Worm (Caenorhabditis elegans): ENCODE data around the gene R03A10.5.

The R03A10.5 gene

DNA sequence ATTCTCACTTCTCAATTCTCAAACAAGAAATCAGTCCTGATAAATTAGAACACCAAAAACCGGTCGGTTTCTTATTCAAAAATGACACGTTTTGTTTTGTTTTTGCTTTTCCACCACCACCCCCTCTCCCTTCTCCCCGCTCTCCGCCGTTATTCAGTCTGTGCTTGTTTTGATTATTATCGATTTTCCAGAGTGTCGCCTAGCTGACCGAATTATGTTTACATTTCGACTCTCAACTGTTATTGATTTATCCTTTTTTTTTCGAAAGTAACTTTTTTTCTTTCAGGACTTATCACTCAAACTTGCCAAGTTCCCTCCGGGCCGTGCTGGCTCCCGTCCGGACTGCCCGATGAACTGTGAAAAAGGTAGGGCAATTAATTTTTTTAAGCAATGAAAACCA is 46.8 kb downstream of the R03A10.5 start, which contains the start of gene gob-1:
gob-1 (plus strand) TSS at position 281 of the 400 bp plus-strand sequence.
- TF ChIP-seq scrt-1 (GFP tag; IDR thresholded peaks at IDR 0.05) (no peak), hmg-4 (GFP tag; optimal IDR thresholded peaks at IDR 0.05) (no peak), sea-1 (GFP tag; conservative IDR thresholded peaks at IDR 0.05) (no peak), aly-1 (tag; optimal IDR thresholded peaks at IDR 0.05) (no peak), ceh-13 (GFP tag; optimal IDR thresholded peaks at IDR 0.05) (no peak), ama-1 (optimal IDR thresholded peaks at IDR 0.05) (no peak), hnd-1 (tag; optimal IDR thresholded peaks at IDR 0.05) (no peak), ceh-36 (tag; optimal IDR thresholded peaks at IDR 0.05) (no peak), pes-1 (GFP tag; IDR thresholded peaks at IDR 0.05) (no peak), ets-7 (tag; optimal IDR thresholded peaks at IDR 0.05) (no peak)

DNA sequence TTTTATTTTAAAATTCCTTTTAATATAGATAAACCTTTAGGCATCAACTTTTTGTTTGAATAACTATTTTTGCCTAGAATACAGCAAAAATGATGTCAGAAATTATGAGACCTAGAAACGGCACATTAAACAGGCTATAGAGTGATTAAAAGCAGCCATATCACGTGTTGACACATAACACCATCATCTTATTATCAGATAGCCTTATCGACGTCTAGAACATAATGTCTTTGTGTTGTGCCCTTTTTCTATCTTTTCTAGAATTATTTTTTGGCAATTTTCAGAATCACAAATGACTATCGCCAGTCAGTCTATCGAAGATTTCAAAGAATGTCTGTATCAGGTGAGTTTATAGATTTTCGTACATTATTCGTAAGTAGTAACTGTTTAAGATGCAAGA is 47.6 kb downstream of the R03A10.5 start:
- no peak for TF ChIP-seq ceh-13 (GFP tag; optimal IDR thresholded peaks at IDR 0.05)
- no peak for TF ChIP-seq tbx-37 (GFP tag; conservative IDR thresholded peaks at IDR 0.05)
- TF ChIP-seq tra-4 (tag; optimal IDR thresholded peaks at IDR 0.05) = no peak
- no peak for TF ChIP-seq ama-1 (optimal IDR thresholded peaks at IDR 0.05)
- no peak for TF ChIP-seq scrt-1 (GFP tag; IDR thresholded peaks at IDR 0.05)
- no peak for TF ChIP-seq pes-1 (GFP tag; IDR thresholded peaks at IDR 0.05)
- no peak for TF ChIP-seq F13C5.2 (tag; optimal IDR thresholded peaks at IDR 0.05)
- no peak for TF ChIP-seq tbx-11 (GFP tag; IDR thresholded peaks at IDR 0.05)
- no peak for TF ChIP-seq B0310.2 (tag; optimal IDR thresholded peaks at IDR 0.05)
- no peak for TF ChIP-seq flt-1 (GFP tag; IDR thresholded peaks at IDR 0.05)
- TF ChIP-seq hnd-1 (tag; optimal IDR thresholded peaks at IDR 0.05) = no peak
- TF ChIP-seq sea-1 (GFP tag; conservative IDR thresholded peaks at IDR 0.05) = no peak
- TF ChIP-seq ets-7 (tag; optimal IDR thresholded peaks at IDR 0.05) = no peak
- no peak for TF ChIP-seq hmbx-1 (tag; optimal IDR thresholded peaks at IDR 0.05)
- TF ChIP-seq ceh-36 (tag; optimal IDR thresholded peaks at IDR 0.05) = no peak

- no peak for TF ChIP-seq ets-7 (tag; optimal IDR thresholded peaks at IDR 0.05)
- TF ChIP-seq B0310.2 (tag; optimal IDR thresholded peaks at IDR 0.05) = no peak
- no peak for TF ChIP-seq hmg-4 (GFP tag; optimal IDR thresholded peaks at IDR 0.05)
- TF ChIP-seq tra-4 (tag; optimal IDR thresholded peaks at IDR 0.05) = no peak
- no peak for TF ChIP-seq ceh-36 (tag; optimal IDR thresholded peaks at IDR 0.05)
- TF ChIP-seq flt-1 (GFP tag; IDR thresholded peaks at IDR 0.05) = no peak
- TF ChIP-seq tbx-11 (GFP tag; IDR thresholded peaks at IDR 0.05) = no peak
- TF ChIP-seq F13C5.2 (tag; optimal IDR thresholded peaks at IDR 0.05) = no peak
- no peak for TF ChIP-seq ama-1 (optimal IDR thresholded peaks at IDR 0.05)
- no peak for TF ChIP-seq hmbx-1 (tag; optimal IDR thresholded peaks at IDR 0.05)
- no peak for TF ChIP-seq aly-1 (tag; optimal IDR thresholded peaks at IDR 0.05)
- TF ChIP-seq tbx-37 (GFP tag; conservative IDR thresholded peaks at IDR 0.05) = no peak
- TF ChIP-seq sea-1 (GFP tag; conservative IDR thresholded peaks at IDR 0.05) = no peak
- TF ChIP-seq ceh-13 (GFP tag; optimal IDR thresholded peaks at IDR 0.05) = no peak
- TF ChIP-seq pes-1 (GFP tag; IDR thresholded peaks at IDR 0.05) = no peak
- TF ChIP-seq scrt-1 (GFP tag; IDR thresholded peaks at IDR 0.05) = no peak
Measured at ce11 chrX:15496927-15497605, 50.5 kb downstream of the R03A10.5 start, which contains the start of gene suox-1. Gene suox-1 (plus strand): TSS chrX:15497555.
